Fruit fly (Drosophila melanogaster): ENCODE measurements around the gene Ripalpha.
A peak's percentile ranks its signal among the peaks of the same experiment; 100 is the strongest.

DNA sequence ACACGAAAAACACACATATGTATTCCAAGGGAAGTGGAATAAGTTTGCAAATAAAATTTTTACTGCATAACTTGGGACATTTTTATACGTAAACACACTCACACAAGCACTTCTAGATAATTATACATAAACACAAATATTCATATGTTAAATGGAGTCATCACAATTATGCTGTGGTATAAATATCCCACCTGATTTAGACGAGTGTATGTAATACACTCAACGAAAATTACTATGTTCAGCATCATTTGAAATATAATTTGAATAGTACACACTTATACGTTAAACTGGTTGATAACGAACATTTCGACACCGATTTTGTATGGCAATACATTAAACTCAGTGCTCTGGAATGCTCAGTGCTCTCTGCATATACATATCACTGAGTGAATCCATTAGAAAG lies 30.3 kb upstream of the Ripalpha start:
- peak; percentile 22 for TF ChIP-seq Hnf4 (GFP tag; optimal IDR thresholded peaks at IDR 0.05)
- peak; percentile 32 for TF ChIP-seq psq (GFP tag; optimal IDR thresholded peaks at IDR 0.05)
- TF ChIP-seq Dfd (GFP tag; optimal IDR thresholded peaks at IDR 0.05) = no peak
- TF ChIP-seq Vsx2 (GFP tag; optimal IDR thresholded peaks at IDR 0.05; ENCODE audit: partially characterized antibody) = no peak
- TF ChIP-seq CG32264 (GFP tag; optimal IDR thresholded peaks at IDR 0.05) = no peak
- TF ChIP-seq brk (GFP tag; optimal IDR thresholded peaks at IDR 0.05) = peak; percentile 43
- no peak for TF ChIP-seq N (GFP tag; optimal IDR thresholded peaks at IDR 0.05)
- TF ChIP-seq Rel (GFP tag; optimal IDR thresholded peaks at IDR 0.05) = no peak
- no peak for TF ChIP-seq Rel (tag; optimal IDR thresholded peaks at IDR 0.05)
